Fruit fly (Drosophila melanogaster): ENCODE data around the gene Rheb.

The Rheb gene

DNA sequence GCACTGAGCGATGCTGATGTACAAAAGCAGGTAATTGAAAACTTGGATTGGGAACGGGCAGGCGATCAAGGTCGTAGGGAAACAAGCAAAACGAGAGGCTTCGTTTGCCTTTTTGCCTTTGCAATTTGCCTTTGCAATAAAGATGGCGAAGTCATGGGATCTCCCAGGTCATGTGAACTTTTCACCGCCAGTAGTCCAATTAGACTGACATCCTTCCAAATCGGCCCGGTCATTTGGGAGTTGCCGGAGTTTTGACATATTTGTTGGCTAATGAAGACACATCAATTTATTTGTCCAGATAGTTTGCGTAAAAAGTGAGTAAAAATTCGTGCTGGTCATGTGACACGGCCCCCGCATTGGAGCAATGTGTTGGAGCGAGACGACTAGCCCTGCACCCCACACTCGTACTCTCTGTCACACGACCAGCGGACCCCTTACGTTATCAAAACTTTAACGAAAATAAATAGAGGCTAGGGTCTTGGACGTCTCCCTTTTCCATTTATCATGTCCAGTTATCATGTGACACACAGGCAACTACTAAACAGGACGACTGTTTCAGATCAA is 23.4 kb downstream of the Rheb start (continued):
- no peak for TF ChIP-seq CG11247 (GFP tag; IDR thresholded peaks at IDR 0.05)
- no peak for TF ChIP-seq CG1832 (GFP tag; optimal IDR thresholded peaks at IDR 0.05)
- TF ChIP-seq Xbp1 (GFP tag; optimal IDR thresholded peaks at IDR 0.05) = no peak
- no peak for TF ChIP-seq wdn (GFP tag; IDR thresholded peaks at IDR 0.05)
- no peak for TF ChIP-seq CG18476 (GFP tag; optimal IDR thresholded peaks at IDR 0.05)
- no peak for TF ChIP-seq sc (optimal IDR thresholded peaks at IDR 0.05)
- no peak for TF ChIP-seq sc (GFP tag; optimal IDR thresholded peaks at IDR 0.05)
- peak; percentile 28 for TF ChIP-seq B-H2 (GFP tag; optimal IDR thresholded peaks at IDR 0.05)
- peak; percentile 31 for TF ChIP-seq HmgZ (tag; optimal IDR thresholded peaks at IDR 0.05)
- no peak for TF ChIP-seq zf30C (GFP tag; optimal IDR thresholded peaks at IDR 0.05)
- no peak for TF ChIP-seq Dfd (GFP tag; optimal IDR thresholded peaks at IDR 0.05)
- no peak for TF ChIP-seq CG17802 (tag; optimal IDR thresholded peaks at IDR 0.05)
- TF ChIP-seq CG10321 (GFP tag; IDR thresholded peaks at IDR 0.05) = peak; percentile 96
- TF ChIP-seq Lim3 (GFP tag; IDR thresholded peaks at IDR 0.05) = no peak
- TF ChIP-seq sr (GFP tag; IDR thresholded peaks at IDR 0.05) = peak; percentile 67; the same call in 2 of the 3 replicates
- TF ChIP-seq YL-1 (GFP tag; optimal IDR thresholded peaks at IDR 0.05) = peak; percentile 78

DNA sequence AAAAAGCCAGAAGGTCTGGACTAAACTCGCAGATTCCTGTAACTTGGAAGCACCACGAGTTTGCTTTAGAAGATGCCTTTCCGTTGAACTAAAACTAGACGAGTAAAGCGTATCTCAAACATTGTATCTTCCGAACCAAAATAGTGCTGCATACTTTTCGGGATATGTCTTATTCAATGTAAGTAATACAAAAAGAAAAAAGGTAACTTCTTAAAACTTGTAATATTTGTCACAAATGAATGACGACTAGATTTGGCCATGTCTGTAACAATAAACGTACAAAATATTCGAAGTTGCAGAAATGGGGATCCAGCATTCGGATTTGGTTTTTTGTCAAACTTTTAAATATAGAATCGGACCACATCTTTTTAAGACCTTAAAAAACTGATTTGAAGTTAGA is 26.2 kb downstream of the Rheb start:
- TF ChIP-seq CG17568 (GFP tag; optimal IDR thresholded peaks at IDR 0.05) (no peak), HmgZ (tag; optimal IDR thresholded peaks at IDR 0.05) (peak; percentile 33), Oli (tag; optimal IDR thresholded peaks at IDR 0.05) (no peak), Med (GFP tag) (peak; percentile 54), chif (GFP tag; optimal IDR thresholded peaks at IDR 0.05) (no peak), CG15073 (GFP tag; optimal IDR thresholded peaks at IDR 0.05) (peak; percentile 73), CG4404 (GFP tag; IDR thresholded peaks at IDR 0.05) (no peak), Jarid2 (GFP tag; optimal IDR thresholded peaks at IDR 0.05) (no peak), Sin3A (optimal IDR thresholded peaks at IDR 0.05) (no peak), twi (tag; optimal IDR thresholded peaks at IDR 0.05) (no peak), CG9817 (tag; optimal IDR thresholded peaks at IDR 0.05) (no peak), nom (GFP tag; optimal IDR thresholded peaks at IDR 0.05) (peak; percentile 11), Abd-B (GFP tag; optimal IDR thresholded peaks at IDR 0.05) (no peak), sima (GFP tag; optimal IDR thresholded peaks at IDR 0.05) (no peak), CTCF (GFP tag; optimal IDR thresholded peaks at IDR 0.05) (peak; percentile 11), CG2199 (GFP tag; IDR thresholded peaks at IDR 0.05) (peak; percentile 86; the same call in 2 of the 3 replicates), CG13123 (GFP tag; optimal IDR thresholded peaks at IDR 0.05) (no peak), CG13424 (tag; optimal IDR thresholded peaks at IDR 0.05) (no peak)

- TF ChIP-seq CG2202 (tag; optimal IDR thresholded peaks at IDR 0.05) = no peak
- no peak for TF ChIP-seq sim (GFP tag; IDR thresholded peaks at IDR 0.05)
- no peak for TF ChIP-seq toy (GFP tag; IDR thresholded peaks at IDR 0.05)
- TF ChIP-seq ssp (GFP tag; IDR thresholded peaks at IDR 0.05) = no peak
- TF ChIP-seq B-H1 (GFP tag; IDR thresholded peaks at IDR 0.05) = no peak
- TF ChIP-seq oc (tag; optimal IDR thresholded peaks at IDR 0.05) = no peak
- no peak for TF ChIP-seq vnd (GFP tag; IDR thresholded peaks at IDR 0.05; ENCODE audit: partially characterized antibody)
- no peak for TF ChIP-seq ato (GFP tag; IDR thresholded peaks at IDR 0.05; ENCODE audit: partially characterized antibody)
- no peak for TF ChIP-seq hth (optimal IDR thresholded peaks at IDR 0.05)
- TF ChIP-seq CG15601 (tag; optimal IDR thresholded peaks at IDR 0.05) = no peak
- no peak for TF ChIP-seq CG10654 (GFP tag; optimal IDR thresholded peaks at IDR 0.05)
- no peak for TF ChIP-seq pan (optimal IDR thresholded peaks at IDR 0.05)
- TF ChIP-seq pan (GFP tag; optimal IDR thresholded peaks at IDR 0.05 in 1 of 2, IDR thresholded peaks at IDR 0.05 in 1 of 2) = no peak
- no peak for TF ChIP-seq h (optimal IDR thresholded peaks at IDR 0.05)
- no peak for TF ChIP-seq insv (GFP tag; optimal IDR thresholded peaks at IDR 0.05)
- TF ChIP-seq CG33213 (GFP tag; optimal IDR thresholded peaks at IDR 0.05) = no peak
- TF ChIP-seq br (optimal IDR thresholded peaks at IDR 0.05) = no peak
- TF ChIP-seq Adf1 (GFP tag; IDR thresholded peaks at IDR 0.05) = no peak
Measured at dm6 chr3R:5599521-5600360, 31.0 kb downstream of the Rheb start.
